Worm (Caenorhabditis elegans) whole organism, late embryonic: Measurements from ENCODE around the gene mtss-1.

Experiments used
- C08G9.2 ChIP-seq: sonication (generic microtip); optimal IDR thresholded peaks from 2 replicates; lab custom pipeline; 2016; ENCODE audit warnings: mild to moderate bottlenecking, missing genetic modification characterization, moderate library complexity, missing compliant biosample characterization
- ceh-31 ChIP-seq: sonication (generic microtip); optimal IDR thresholded peaks from 2 replicates; lab custom pipeline; 2016; ENCODE audit warnings: missing genetic modification characterization, missing compliant biosample characterization
- fkh-10 ChIP-seq: fragments of 150-350 bp; optimal IDR thresholded peaks from 2 replicates; lab custom pipeline; 2014; ENCODE audit warnings: missing biosample characterization, missing genetic modification reagents, missing genetic modification characterization
- hlh-15 ChIP-seq: sonication (generic microtip); optimal IDR thresholded peaks from 2 replicates; lab custom pipeline; 2016; ENCODE audit warnings: missing genetic modification characterization, missing compliant biosample characterization
- hlh-30 ChIP-seq: sonication (generic microtip); optimal IDR thresholded peaks from 2 replicates; lab custom pipeline; 2017; ENCODE audit warnings: antibody characterized with exemption, missing genetic modification characterization, missing compliant biosample characterization; ENCODE audit not compliant: insufficient read depth
- nhr-11 ChIP-seq: fragments of 150-350 bp; optimal IDR thresholded peaks from 2 replicates; lab custom pipeline; 2014; ENCODE audit warnings: missing biosample characterization, missing genetic modification characterization
- nhr-232 ChIP-seq: sonication (generic microtip); optimal IDR thresholded peaks from 2 replicates; lab custom pipeline; 2016; ENCODE audit warnings: missing genetic modification characterization, missing compliant biosample characterization
- pag-3 ChIP-seq: sonication (generic microtip); optimal IDR thresholded peaks from 2 replicates; lab custom pipeline; 2016; ENCODE audit warnings: missing compliant biosample characterization, missing genetic modification characterization, borderline replicate concordance
- pha-2 ChIP-seq: sonication (generic microtip); optimal IDR thresholded peaks from 2 replicates; lab custom pipeline; 2017; ENCODE audit warnings: mild to moderate bottlenecking, missing genetic modification characterization, missing compliant biosample characterization
- pqm-1 ChIP-seq: sonication (generic microtip); optimal IDR thresholded peaks from 2 replicates; lab custom pipeline; 2016; ENCODE audit warnings: missing genetic modification characterization, missing compliant biosample characterization
- ref-2 ChIP-seq: sonication (generic microtip); optimal IDR thresholded peaks from 2 replicates; lab custom pipeline; 2016; ENCODE audit warnings: missing genetic modification characterization, missing compliant biosample characterization
- tbx-2 ChIP-seq: sonication (generic microtip); optimal IDR thresholded peaks from 2 replicates; lab custom pipeline; 2016; ENCODE audit warnings: missing genetic modification characterization, missing compliant biosample characterization

- TF ChIP-seq pag-3 = no peak
- TF ChIP-seq C08G9.2 (tag; lab: Kevin White, UChicago) = no peak
- no peak for TF ChIP-seq pha-2 (tag; lab: Kevin White, UChicago)
- TF ChIP-seq ref-2 (tag; lab: Kevin White, UChicago) = no peak
- no peak for TF ChIP-seq hlh-30
- no peak for TF ChIP-seq nhr-232 (tag; lab: Kevin White, UChicago)
- no peak for TF ChIP-seq hlh-15 (tag; lab: Kevin White, UChicago)
- no peak for TF ChIP-seq nhr-11
- TF ChIP-seq pqm-1 (tag; lab: Kevin White, UChicago) = no peak
- no peak for TF ChIP-seq fkh-10
- no peak for TF ChIP-seq tbx-2 (tag; lab: Kevin White, UChicago)
- no peak for TF ChIP-seq ceh-31 (tag; lab: Kevin White, UChicago)
Measured at ce11 chrIII:8738289-8738688, 29.8 kb upstream of the mtss-1 start.
